Fruit fly (Drosophila melanogaster) whole organism, adult: Measurements from ENCODE around the gene CG31792.

Experiments used
- CG12768 ChIP-seq: fragments of 200-800 bp; sonication (Bioruptor generic); optimal IDR thresholded peaks from 2 replicates; lab custom pipeline; 2017; ENCODE audit warnings: missing biosample characterization, missing genetic modification characterization, mild to moderate bottlenecking, moderate library complexity, missing genetic modification reagents
- CG1620 ChIP-seq: fragments of 200-800 bp; sonication (Bioruptor generic); optimal IDR thresholded peaks from 2 replicates; lab custom pipeline; 2016; ENCODE audit warnings: missing biosample characterization, missing genetic modification characterization
- CG33017 ChIP-seq: fragments of 200-800 bp; sonication (Bioruptor generic); optimal IDR thresholded peaks from 2 replicates; lab custom pipeline; 2018; ENCODE audit warnings: missing biosample characterization, mild to moderate bottlenecking, missing genetic modification characterization, moderate library complexity
- bab1 ChIP-seq: fragments of 200-800 bp; sonication (Bioruptor generic); optimal IDR thresholded peaks from 3 replicates; lab custom pipeline; 2019; ENCODE audit warnings: missing biosample characterization, mild to moderate bottlenecking, missing genetic modification characterization, moderate library complexity

- TF ChIP-seq CG1620 (no peak), CG33017 (tag; lab: Kevin White, UChicago) (no peak), CG12768 (GFP tag; lab: Kevin White, UChicago) (no peak), bab1 (GFP tag; lab: Kevin White, UChicago) (no peak)
Observed at dm6 chr2L:18981947-18982579, 15.2 kb upstream of the CG31792 start.
